Worm (Caenorhabditis elegans): ENCODE results near the gene phat-4.

Gene phat-4

ce11 chrV:4131471-4131939 lies 1.8 kb downstream of the phat-4 start, which contains the start of gene nhr-57:
Gene nhr-57 (plus strand): TSS chrV:4131889.
- TF ChIP-seq unc-62 (GFP tag; optimal IDR thresholded peaks at IDR 0.05): no peak

ce11 chrV:4134728-4135127 lies 5.0 kb downstream of the phat-4 start, which contains the start of gene lgc-1:
Gene lgc-1 (plus strand): TSS chrV:4135028.
- no peak for TF ChIP-seq unc-62 (GFP tag; optimal IDR thresholded peaks at IDR 0.05)

ce11 chrV:4138688-4139087 lies 9.0 kb downstream of the phat-4 start, which contains the start of gene lgc-29:
Gene lgc-29 (plus strand): TSS chrV:4138988.
- TF ChIP-seq unc-62 (GFP tag; optimal IDR thresholded peaks at IDR 0.05): no peak

- TF ChIP-seq unc-62 (GFP tag; optimal IDR thresholded peaks at IDR 0.05): no peak
Observed at ce11 chrV:4143034-4143433, 13.3 kb downstream of the phat-4 start.

- TF ChIP-seq unc-62 (GFP tag; optimal IDR thresholded peaks at IDR 0.05): no peak
Observed at ce11 chrV:4144205-4144604, 14.5 kb downstream of the phat-4 start, which contains the start of gene Y45G5AL.1. Gene Y45G5AL.1 (plus strand): TSS chrV:4144505.

ce11 chrV:4151400-4151799 lies 21.7 kb downstream of the phat-4 start:
- no peak for TF ChIP-seq unc-62 (GFP tag; optimal IDR thresholded peaks at IDR 0.05)

ce11 chrV:4152200-4152599 lies 22.5 kb downstream of the phat-4 start, which contains the start of gene Y45G5AM.6:
Gene Y45G5AM.6 (minus strand): TSS chrV:4152300.
- no peak for TF ChIP-seq unc-62 (GFP tag; optimal IDR thresholded peaks at IDR 0.05)

- no peak for TF ChIP-seq unc-62 (GFP tag; optimal IDR thresholded peaks at IDR 0.05)
Observed at ce11 chrV:4157291-4157690, 27.6 kb downstream of the phat-4 start.

ce11 chrV:4160086-4160485 lies 30.4 kb downstream of the phat-4 start, which contains the start of gene Y45G5AM.5:
Gene Y45G5AM.5 (plus strand): TSS chrV:4160386.
- TF ChIP-seq unc-62 (GFP tag; optimal IDR thresholded peaks at IDR 0.05): no peak

- no peak for TF ChIP-seq unc-62 (GFP tag; optimal IDR thresholded peaks at IDR 0.05)
Observed at ce11 chrV:4162922-4163321, 33.2 kb downstream of the phat-4 start, which contains the start of gene Y45G5AM.4. Gene Y45G5AM.4 (plus strand): TSS chrV:4163222.

ce11 chrV:4164504-4164959 lies 34.8 kb downstream of the phat-4 start, which contains the start of gene Y45G5AM.3:
Gene Y45G5AM.3 (plus strand): TSS chrV:4164554.
- no peak for TF ChIP-seq unc-62 (GFP tag; optimal IDR thresholded peaks at IDR 0.05)

ce11 chrV:4168045-4168444 lies 38.3 kb downstream of the phat-4 start:
- no peak for TF ChIP-seq unc-62 (GFP tag; optimal IDR thresholded peaks at IDR 0.05)

ce11 chrV:4169658-4170057 lies 40.0 kb downstream of the phat-4 start:
- TF ChIP-seq unc-62 (GFP tag; optimal IDR thresholded peaks at IDR 0.05): no peak

ce11 chrV:4170138-4170537 lies 40.4 kb downstream of the phat-4 start, which contains the start of gene Y45G5AM.7:
Gene Y45G5AM.7 (minus strand): TSS chrV:4170238.
- no peak for TF ChIP-seq unc-62 (GFP tag; optimal IDR thresholded peaks at IDR 0.05)

ce11 chrV:4175624-4176023 lies 45.9 kb downstream of the phat-4 start, which contains the start of the genes coh-4 and pid-5:
Gene coh-4 (minus strand): TSS chrV:4175640.
Gene pid-5 (plus strand): TSS chrV:4175882.
- no peak for TF ChIP-seq unc-62 (GFP tag; optimal IDR thresholded peaks at IDR 0.05)

Data from whole organism, dauer.